Worm (Caenorhabditis elegans) whole organism, midembryonic: Measurements from ENCODE around the gene ZK896.1.

Experiments
- T22C8.4 ChIP-seq: fragments of 200-800 bp; sonication (Bioruptor generic); IDR thresholded peaks from 2 replicates; pipeline ENCODE4 v1.3.6; 2022; ENCODE audit warnings: missing genetic modification characterization, missing compliant biosample characterization
- cog-1 ChIP-seq: sonication (generic microtip); optimal IDR thresholded peaks from 2 replicates; lab custom pipeline; 2016; ENCODE audit warnings: missing genetic modification characterization, missing compliant biosample characterization
- flt-1 ChIP-seq: fragments of 200-800 bp; sonication (Bioruptor generic); IDR thresholded peaks from 2 replicates; pipeline ENCODE4 v1.3.6; 2022; ENCODE audit warnings: missing genetic modification characterization, missing compliant biosample characterization
- klf-2 ChIP-seq: fragments of 200-800 bp; sonication (Bioruptor generic); conservative IDR thresholded peaks from 2 replicates; pipeline ENCODE4 v1.3.6; 2022; ENCODE audit warnings: missing genetic modification reagents, missing genetic modification characterization, missing compliant biosample characterization
- med-1 ChIP-seq: sonication (generic microtip); optimal IDR thresholded peaks from 2 replicates; lab custom pipeline; 2017; ENCODE audit warnings: missing genetic modification characterization, mild to moderate bottlenecking, missing compliant biosample characterization, antibody characterized with exemption, missing genetic modification reagents; ENCODE audit not compliant: insufficient read depth
- ref-1 ChIP-seq: fragments of 200-800 bp; sonication (Bioruptor generic); conservative IDR thresholded peaks from 2 replicates; pipeline ENCODE4 v1.3.6; 2022; ENCODE audit warnings: missing genetic modification reagents, missing genetic modification characterization, missing compliant biosample characterization
- tab-1 ChIP-seq: fragments of 200-800 bp; sonication (Bioruptor generic); IDR thresholded peaks from 2 replicates; pipeline ENCODE4 v1.3.6; 2022; ENCODE audit warnings: missing genetic modification characterization, missing compliant biosample characterization
- ztf-23 ChIP-seq: fragments of 200-800 bp; sonication (Bioruptor generic); IDR thresholded peaks from 2 replicates; pipeline ENCODE4 v1.3.6; 2022; ENCODE audit warnings: missing genetic modification reagents, missing genetic modification characterization, missing compliant biosample characterization
- ztf-29 ChIP-seq: fragments of 200-800 bp; sonication (Bioruptor generic); IDR thresholded peaks from 2 replicates; pipeline ENCODE4 v1.3.6; 2022; ENCODE audit warnings: missing genetic modification reagents, missing genetic modification characterization, missing compliant biosample characterization

The ZK896.1 gene

DNA sequence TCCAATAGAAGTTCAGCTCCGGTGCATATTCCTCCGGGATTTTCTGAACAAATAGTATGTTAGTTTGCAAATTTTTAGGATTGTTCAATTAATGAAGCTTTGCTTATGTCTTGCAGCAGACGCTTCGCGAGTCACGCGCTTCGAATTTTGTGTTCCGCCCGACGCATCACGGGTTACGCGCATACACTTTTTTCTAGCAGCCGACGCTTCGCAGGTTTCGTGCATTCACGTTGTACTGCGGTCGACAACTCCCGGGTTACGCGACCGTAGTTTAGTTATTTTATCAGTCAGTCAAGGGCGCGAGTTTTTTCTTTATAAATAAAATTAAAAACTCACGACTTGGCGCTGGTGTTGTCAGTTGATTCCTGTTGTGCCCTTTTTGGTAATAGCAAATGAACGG is 5.3 kb downstream of the ZK896.1 start:
- TF ChIP-seq flt-1 (GFP tag; lab: Robert Waterston, UW) (no peak), ref-1 (GFP tag; lab: Robert Waterston, UW) (no peak), med-1 (GFP tag; lab: Kevin White, UChicago) (no peak)

ce11 chrIV:12869383-12869782 is 5.8 kb downstream of the ZK896.1 start:
- TF ChIP-seq ztf-29 (GFP tag; lab: Robert Waterston, UW) (no peak), T22C8.4 (GFP tag; lab: Robert Waterston, UW) (no peak)

DNA sequence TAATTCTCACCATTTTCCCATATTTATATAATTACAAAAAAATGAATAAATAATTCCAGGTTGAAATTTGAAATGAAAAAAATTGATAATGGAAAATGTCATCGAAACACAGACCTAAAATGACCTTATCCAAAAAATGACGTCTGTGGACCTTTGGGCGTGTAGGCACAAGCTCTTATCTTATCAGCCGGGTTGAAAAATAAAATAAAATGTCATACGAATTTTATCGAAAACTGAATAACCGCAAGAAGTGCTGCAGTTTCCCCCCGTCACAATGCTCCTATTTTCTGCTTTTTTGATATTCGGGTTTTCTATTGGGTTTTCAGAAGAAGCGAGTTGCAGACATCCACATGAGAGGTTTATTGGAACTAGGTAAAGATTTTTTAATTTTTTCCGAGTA is 9.3 kb downstream of the ZK896.1 start, which contains the start of gene clec-186:
Gene clec-186, plus strand, starts transcription at position 226 of the 400 bp plus-strand sequence.
- no peak for TF ChIP-seq tab-1 (GFP tag; lab: Robert Waterston, UW)
- no peak for TF ChIP-seq ref-1 (GFP tag; lab: Robert Waterston, UW)
- TF ChIP-seq ztf-29 (GFP tag; lab: Robert Waterston, UW), result no peak
- no peak for TF ChIP-seq klf-2
- no peak for TF ChIP-seq med-1 (GFP tag; lab: Kevin White, UChicago)
- no peak for TF ChIP-seq cog-1 (tag; lab: Kevin White, UChicago)

DNA sequence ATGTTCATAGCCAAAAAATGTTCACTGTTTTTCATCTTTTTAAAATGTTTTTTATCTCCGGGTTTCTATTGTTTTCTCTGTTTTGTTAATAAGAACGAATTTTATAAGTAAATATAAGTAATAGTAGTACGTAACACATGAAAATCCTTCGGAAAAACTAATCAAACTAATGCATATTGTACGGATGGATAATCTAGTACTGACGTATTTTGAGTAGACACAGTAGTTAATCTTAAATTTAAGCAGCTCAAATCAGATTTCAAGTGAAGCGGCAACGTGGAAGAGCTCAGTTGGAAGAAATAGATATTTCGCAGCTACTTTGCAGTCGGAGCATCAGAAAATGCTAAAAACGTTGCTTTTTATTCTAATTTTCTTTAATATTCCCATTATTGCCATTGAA is 15.4 kb downstream of the ZK896.1 start, which contains the start of gene gcy-18:
Gene gcy-18, plus strand, starts transcription at position 301 of the 400 bp plus-strand sequence.
- TF ChIP-seq ztf-29 (GFP tag; lab: Robert Waterston, UW) (no peak), flt-1 (GFP tag; lab: Robert Waterston, UW) (no peak), ref-1 (GFP tag; lab: Robert Waterston, UW) (no peak), klf-2 (no peak)

DNA sequence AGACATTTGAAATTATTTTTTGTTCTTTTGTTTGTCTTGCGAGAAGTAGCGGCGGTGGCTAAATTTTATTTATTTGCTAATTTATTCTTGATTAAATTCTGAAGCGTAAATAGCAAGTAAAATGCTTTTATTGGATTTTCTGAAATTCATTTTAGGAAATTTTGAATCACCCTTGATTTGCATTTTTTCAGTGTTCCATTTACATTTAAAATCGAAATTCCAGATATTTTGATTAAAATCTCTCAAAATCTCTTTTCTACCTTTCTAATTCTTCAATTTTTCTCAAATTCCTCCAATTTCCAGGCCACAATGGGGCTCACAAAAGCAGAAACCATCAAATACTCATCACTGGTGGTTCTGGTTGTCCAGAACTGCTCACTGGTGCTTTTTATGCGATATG is 19.9 kb downstream of the ZK896.1 start, which contains the start of gene nstp-5:
Gene nstp-5, plus strand, starts transcription at position 301 of the 400 bp plus-strand sequence.
- TF ChIP-seq ztf-23 (GFP tag; lab: Robert Waterston, UW), result no peak
- TF ChIP-seq ztf-29 (GFP tag; lab: Robert Waterston, UW), result no peak
- no peak for TF ChIP-seq klf-2
- no peak for TF ChIP-seq flt-1 (GFP tag; lab: Robert Waterston, UW)
- TF ChIP-seq cog-1 (tag; lab: Kevin White, UChicago), result no peak
- TF ChIP-seq T22C8.4 (GFP tag; lab: Robert Waterston, UW), result no peak
- TF ChIP-seq ref-1 (GFP tag; lab: Robert Waterston, UW), result no peak
- no peak for TF ChIP-seq tab-1 (GFP tag; lab: Robert Waterston, UW)
- no peak for TF ChIP-seq med-1 (GFP tag; lab: Kevin White, UChicago)

- TF ChIP-seq tab-1 (GFP tag; lab: Robert Waterston, UW), result no peak
- TF ChIP-seq ref-1 (GFP tag; lab: Robert Waterston, UW), result no peak
- TF ChIP-seq ztf-23 (GFP tag; lab: Robert Waterston, UW), result no peak
- no peak for TF ChIP-seq klf-2
- TF ChIP-seq med-1 (GFP tag; lab: Kevin White, UChicago), result no peak
- TF ChIP-seq flt-1 (GFP tag; lab: Robert Waterston, UW), result no peak
- TF ChIP-seq cog-1 (tag; lab: Kevin White, UChicago), result no peak
- no peak for TF ChIP-seq ztf-29 (GFP tag; lab: Robert Waterston, UW)
- no peak for TF ChIP-seq T22C8.4 (GFP tag; lab: Robert Waterston, UW)
Observed at ce11 chrIV:12854372-12855114, 20.6 kb downstream of the ZK896.1 start.

DNA sequence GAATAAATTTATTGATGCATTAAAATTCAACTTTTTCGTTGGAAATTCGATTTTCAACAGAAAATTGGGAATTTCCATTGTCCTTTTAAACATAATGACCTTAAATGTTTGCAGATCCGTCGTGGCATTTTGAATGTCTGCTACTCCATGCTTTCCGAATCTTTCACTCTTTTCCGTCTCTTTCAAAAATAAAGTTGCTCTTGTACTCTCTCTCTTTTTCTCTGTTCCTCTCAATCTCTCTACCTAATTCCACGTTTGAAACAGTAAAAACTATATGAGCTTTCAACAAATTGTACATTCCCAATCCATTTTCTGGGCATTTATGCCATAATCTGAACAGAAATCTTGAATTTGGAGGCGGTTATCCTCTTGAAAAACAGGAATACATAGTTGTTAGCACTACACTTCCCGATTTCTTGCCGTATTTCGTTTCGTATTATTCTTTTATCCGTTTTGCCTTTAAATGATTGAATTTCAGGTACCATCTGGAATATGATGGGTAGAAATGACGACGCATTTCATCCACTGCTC is 26.1 kb downstream of the ZK896.1 start, which contains the start of gene srf-3:
Gene srf-3, plus strand, starts transcription at position 481 of the 531 bp plus-strand sequence.
- no peak for TF ChIP-seq flt-1 (GFP tag; lab: Robert Waterston, UW)
- no peak for TF ChIP-seq klf-2
- TF ChIP-seq ztf-29 (GFP tag; lab: Robert Waterston, UW), result no peak
- no peak for TF ChIP-seq med-1 (GFP tag; lab: Kevin White, UChicago)
- TF ChIP-seq ztf-23 (GFP tag; lab: Robert Waterston, UW), result no peak
- no peak for TF ChIP-seq T22C8.4 (GFP tag; lab: Robert Waterston, UW)
- no peak for TF ChIP-seq tab-1 (GFP tag; lab: Robert Waterston, UW)
- no peak for TF ChIP-seq ref-1 (GFP tag; lab: Robert Waterston, UW)
- no peak for TF ChIP-seq cog-1 (tag; lab: Kevin White, UChicago)

- TF ChIP-seq tab-1 (GFP tag; lab: Robert Waterston, UW), result no peak
- no peak for TF ChIP-seq ztf-29 (GFP tag; lab: Robert Waterston, UW)
- TF ChIP-seq cog-1 (tag; lab: Kevin White, UChicago), result no peak
- no peak for TF ChIP-seq med-1 (GFP tag; lab: Kevin White, UChicago)
- no peak for TF ChIP-seq T22C8.4 (GFP tag; lab: Robert Waterston, UW)
- TF ChIP-seq ref-1 (GFP tag; lab: Robert Waterston, UW), result no peak
- no peak for TF ChIP-seq ztf-23 (GFP tag; lab: Robert Waterston, UW)
- TF ChIP-seq flt-1 (GFP tag; lab: Robert Waterston, UW), result no peak
- no peak for TF ChIP-seq klf-2
Observed at ce11 chrIV:12845596-12845995, 29.6 kb downstream of the ZK896.1 start, which contains the start of gene txt-19. TSS of gene txt-19 (plus strand) at chrIV:12845899.

DNA sequence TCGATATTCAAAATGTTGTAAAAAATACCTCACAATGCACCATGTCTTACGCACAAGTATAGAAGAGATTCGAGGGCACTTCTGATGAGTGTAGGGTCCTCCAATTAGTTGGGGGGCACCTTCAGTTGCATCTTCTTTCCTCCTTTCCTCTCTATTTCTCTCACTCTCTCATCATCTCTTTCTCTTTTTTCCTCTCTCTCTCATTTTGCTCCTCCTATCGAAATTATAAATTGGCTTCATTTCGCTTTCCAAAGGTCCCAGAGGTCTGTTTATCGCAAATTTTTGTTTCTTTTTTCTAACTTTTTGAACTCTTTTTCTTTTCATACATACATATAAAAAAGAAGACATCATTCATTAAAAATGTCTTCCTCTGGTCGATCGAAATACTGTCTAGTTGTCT is 32.3 kb downstream of the ZK896.1 start:
- TF ChIP-seq ref-1 (GFP tag; lab: Robert Waterston, UW) (no peak), ztf-23 (GFP tag; lab: Robert Waterston, UW) (no peak), klf-2 (no peak), flt-1 (GFP tag; lab: Robert Waterston, UW) (no peak), cog-1 (tag; lab: Kevin White, UChicago) (no peak), tab-1 (GFP tag; lab: Robert Waterston, UW) (no peak), T22C8.4 (GFP tag; lab: Robert Waterston, UW) (no peak), med-1 (GFP tag; lab: Kevin White, UChicago) (no peak), ztf-29 (GFP tag; lab: Robert Waterston, UW) (no peak)
